Fruit fly (Drosophila melanogaster) Kc167 (cell line): ENCODE measurements around the gene S6KL.

Experiments
- Myc ChIP-seq: fragments of >200 bp; optimal IDR thresholded peaks from 2 replicates; lab custom pipeline; 2017; ENCODE audit warnings: missing external identifiers
- Sin3A ChIP-seq: fragments of >200 bp; optimal IDR thresholded peaks from 2 replicates; lab custom pipeline; 2018; ENCODE audit warnings: missing external identifiers
- h ChIP-seq: fragments of >200 bp; optimal IDR thresholded peaks from 3 replicates; lab custom pipeline; 2018; ENCODE audit warnings: missing external identifiers
- insv ChIP-seq: fragments of >200 bp; optimal IDR thresholded peaks from 3 replicates; lab custom pipeline; 2018; ENCODE audit warnings: missing external identifiers
- psq ChIP-seq: fragments of >200 bp; optimal IDR thresholded peaks from 2 replicates; lab custom pipeline; 2017; ENCODE audit warnings: missing external identifiers
- ttk ChIP-seq: sonication (Bioruptor generic); optimal IDR thresholded peaks from 2 replicates; lab custom pipeline; 2017; ENCODE audit warnings: missing external identifiers

The S6KL gene

DNA sequence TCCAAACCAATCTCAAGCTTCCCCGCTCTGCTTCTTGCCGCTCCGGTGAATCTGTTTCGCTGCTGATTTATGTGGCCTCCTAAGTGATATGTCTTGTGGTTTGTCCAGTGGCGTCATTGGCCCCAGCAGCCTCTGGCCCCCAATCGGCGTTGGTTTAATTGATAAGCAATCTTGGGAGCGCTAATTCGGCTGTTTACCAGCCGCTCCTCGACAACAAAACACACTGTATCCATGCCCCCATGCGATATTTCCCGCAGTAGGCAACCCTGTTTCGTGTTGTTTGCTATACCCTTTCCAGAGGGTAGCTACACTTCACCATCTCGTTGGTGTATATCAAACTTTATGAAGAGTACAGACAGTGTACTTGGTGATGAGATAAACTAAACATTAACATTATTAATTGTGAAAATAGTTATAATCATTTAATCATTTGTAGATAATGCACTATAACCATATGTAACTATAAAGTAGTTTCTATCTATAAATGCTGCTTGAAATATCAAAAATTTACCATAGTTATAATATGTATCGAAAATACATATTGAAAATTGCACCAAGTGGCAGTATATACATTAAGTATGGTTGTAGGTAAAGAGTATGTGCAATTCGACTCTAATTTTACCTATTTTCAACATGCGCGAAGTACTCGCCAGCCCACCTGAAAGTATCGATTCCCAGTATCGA is 60.2 kb downstream of the S6KL start, which contains the start of gene shop:
TSS of gene shop (minus strand) at position 229 of the 684 bp plus-strand sequence.
- TF ChIP-seq Myc (no peak), Sin3A (lab: Kevin White, UChicago) (no peak), psq (lab: Kevin White, UChicago) (no peak), h (lab: Kevin White, UChicago) (no peak), ttk (lab: Kevin White, UChicago) (no peak), insv (lab: Kevin White, UChicago) (no peak)

dm6 chrX:18849022-18849368 is 60.7 kb downstream of the S6KL start:
- TF ChIP-seq Myc = no peak
- TF ChIP-seq h (lab: Kevin White, UChicago) = no peak
- TF ChIP-seq insv (lab: Kevin White, UChicago) = no peak
- no peak for TF ChIP-seq Sin3A (lab: Kevin White, UChicago)
- no peak for TF ChIP-seq psq (lab: Kevin White, UChicago)
- no peak for TF ChIP-seq ttk (lab: Kevin White, UChicago)
